Worm (Caenorhabditis elegans) whole organism, L4 larva: ENCODE data around the gene srw-107.

Experiments used
- F26F4.8 ChIP-seq: fragments of 200-800 bp; sonication (Bioruptor generic); conservative IDR thresholded peaks from 2 replicates; pipeline ENCODE4 v1.3.6; 2022; ENCODE audit warnings: missing genetic modification characterization, missing compliant biosample characterization
- ZK546.5 ChIP-seq, 2 experiments: sonication (generic microtip); optimal IDR thresholded peaks; 2 replicates each; lab custom pipeline; 2017; ENCODE audit warnings: missing biosample characterization in 2 of 2, missing genetic modification characterization in 2 of 2
- aly-2 ChIP-seq: sonication (generic microtip); optimal IDR thresholded peaks from 2 replicates; lab custom pipeline; 2018; ENCODE audit warnings: missing biosample characterization, missing genetic modification characterization
- ceh-82 ChIP-seq: sonication (generic microtip); optimal IDR thresholded peaks from 2 replicates; lab custom pipeline; 2017; ENCODE audit warnings: missing biosample characterization, missing genetic modification characterization
- fos-1 ChIP-seq: fragments of 150-350 bp; optimal IDR thresholded peaks from 2 replicates; lab custom pipeline; 2014; ENCODE audit warnings: missing biosample characterization, missing genetic modification characterization
- jun-1 ChIP-seq: fragments of 150-350 bp; optimal IDR thresholded peaks from 2 replicates; lab custom pipeline; 2014; ENCODE audit warnings: missing biosample characterization, missing genetic modification reagents, missing genetic modification characterization
- lin-1 ChIP-seq: fragments of 200-800 bp; sonication (Bioruptor generic); IDR thresholded peaks from 2 replicates; pipeline ENCODE4 v1.3.6; 2022; ENCODE audit warnings: missing genetic modification reagents, missing genetic modification characterization, missing compliant biosample characterization
- madf-5 ChIP-seq, 2 experiments: fragments of 200-800 bp; sonication (Bioruptor generic); IDR thresholded peaks; 2 replicates each; pipeline ENCODE4 v1.3.6; 2022; ENCODE audit warnings: missing compliant biosample characterization in 2 of 2, missing genetic modification characterization in 2 of 2
- mdt-29 ChIP-seq: fragments of 200-800 bp; sonication (Bioruptor generic); IDR thresholded peaks from 2 replicates; pipeline ENCODE4 v1.3.6; 2022; ENCODE audit warnings: missing genetic modification reagents, missing genetic modification characterization, missing compliant biosample characterization
- nhr-237 ChIP-seq: sonication (generic microtip); optimal IDR thresholded peaks from 2 replicates; lab custom pipeline; 2017; ENCODE audit warnings: missing biosample characterization, missing genetic modification characterization
- nhr-28 ChIP-seq: fragments of 150-350 bp; optimal IDR thresholded peaks from 2 replicates; lab custom pipeline; 2014; ENCODE audit warnings: missing biosample characterization, missing genetic modification characterization
- unc-62 ChIP-seq, 3 experiments: fragments of 150-350 bp in 1 of 3; sonication (generic microtip); optimal IDR thresholded peaks in 2 of 3; peaks in 1 of 3; 1 replicate in 1 of 3; 2 replicates in 2 of 3; lab custom pipeline; 2014 to 2017; ENCODE audit warnings: missing biosample characterization in 3 of 3, missing genetic modification characterization in 3 of 3, missing genetic modification reagents in 3 of 3, missing genotype in 1 of 3
- zag-1 ChIP-seq: fragments of 150-350 bp; optimal IDR thresholded peaks from 2 replicates; lab custom pipeline; 2014; ENCODE audit warnings: missing biosample characterization, missing genetic modification characterization

ce11 chrV:536571-536970 lies 15.2 kb upstream of the srw-107 start, which contains the start of gene C14C6.5:
- TF ChIP-seq fos-1 (tag; lab: Kevin White, UChicago) (no peak), nhr-237 (no peak), nhr-28 (tag; lab: Kevin White, UChicago) (no peak), ceh-82 (tag; lab: Kevin White, UChicago) (no peak), ZK546.5 (tag; optimal IDR thresholded peaks at IDR 0.05; lab: Kevin White, UChicago) (no peak), zag-1 (tag; lab: Kevin White, UChicago) (no peak), madf-5 (GFP tag; IDR thresholded peaks at IDR 0.05; lab: Robert Waterston, UW) (no peak), unc-62 (GFP tag; optimal IDR thresholded peaks at IDR 0.05 in 1 of 2; lab: Kevin White, UChicago) (peak in 1 of 2 experiments; percentile 93), unc-62 (tag; optimal IDR thresholded peaks at IDR 0.05; lab: Kevin White, UChicago) (no peak), lin-1 (no peak), aly-2 (tag; lab: Kevin White, UChicago) (no peak), jun-1 (tag; lab: Kevin White, UChicago) (no peak), mdt-29 (GFP tag; lab: Robert Waterston, UW) (no peak), F26F4.8 (no peak)
